Worm (Caenorhabditis elegans): ENCODE data around the gene C25H3.14.

The C25H3.14 gene

ce11 chrII:5727707-5728106, 32.8 kb downstream of the C25H3.14 start, which contains the start of gene rab-3:
Gene rab-3, minus strand, starts transcription at chrII:5727853.
- TF ChIP-seq nhr-129 (tag; optimal IDR thresholded peaks at IDR 0.05) (no peak), R02D3.7 (tag; optimal IDR thresholded peaks at IDR 0.05) (no peak), nhr-77 (tag; optimal IDR thresholded peaks at IDR 0.05) (no peak), zag-1 (tag; optimal IDR thresholded peaks at IDR 0.05) (no peak), alr-1 (tag; optimal IDR thresholded peaks at IDR 0.05) (no peak), mdl-1 (tag; optimal IDR thresholded peaks at IDR 0.05) (no peak), lin-39 (tag; optimal IDR thresholded peaks at IDR 0.05) (no peak), C34F6.9 (tag; optimal IDR thresholded peaks at IDR 0.05) (peak; percentile 10)

DNA sequence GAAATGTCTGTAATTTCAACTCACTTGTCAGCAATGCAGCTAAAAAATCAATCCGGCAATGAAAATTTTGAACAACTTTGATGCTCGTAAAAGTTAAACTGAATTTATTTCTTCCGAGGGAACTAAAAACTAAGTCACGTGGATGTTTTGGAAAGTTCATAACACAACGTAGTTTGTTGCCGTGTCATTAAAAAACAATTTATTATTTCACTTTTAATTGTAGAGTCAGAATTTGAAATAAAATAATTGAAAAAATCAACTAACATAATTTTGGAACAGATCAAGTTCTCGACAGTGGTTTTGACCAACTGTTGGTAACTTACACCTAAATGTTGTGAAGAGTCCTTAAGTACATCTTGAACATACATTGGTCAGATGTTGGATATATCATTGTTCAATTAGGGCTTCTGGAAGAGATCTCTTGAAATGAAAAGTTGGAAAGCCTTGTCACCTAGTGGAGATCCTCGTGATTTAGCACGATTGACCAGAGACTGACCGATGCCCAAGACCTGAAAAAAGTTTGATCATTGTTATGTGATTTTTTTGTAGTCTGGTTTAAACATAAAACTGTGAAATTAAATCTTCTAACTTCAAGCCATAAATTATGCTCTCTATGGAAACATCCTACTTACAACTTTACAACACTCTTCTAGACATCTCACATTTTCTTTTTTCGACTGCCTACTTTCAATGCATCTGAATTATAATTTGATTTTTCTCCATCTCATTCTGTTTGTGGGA, 35.6 kb downstream of the C25H3.14 start, which contains the start of the genes C18A3.7 and C18A3.11:
Gene C18A3.7 (minus strand): TSS at position 101 of the 741 bp plus-strand sequence.
Gene C18A3.11 (plus strand): TSS at position 691 of the 741 bp plus-strand sequence.
- TF ChIP-seq sma-9 (GFP tag; optimal IDR thresholded peaks at IDR 0.05), result no peak
- TF ChIP-seq sma-9 (tag; optimal IDR thresholded peaks at IDR 0.05), result no peak
- no peak for TF ChIP-seq alr-1 (tag; optimal IDR thresholded peaks at IDR 0.05)
- TF ChIP-seq sem-4 (tag; optimal IDR thresholded peaks at IDR 0.05), result no peak
- TF ChIP-seq aly-2 (tag; optimal IDR thresholded peaks at IDR 0.05), result no peak
- TF ChIP-seq peb-1 (tag; optimal IDR thresholded peaks at IDR 0.05), result no peak

DNA sequence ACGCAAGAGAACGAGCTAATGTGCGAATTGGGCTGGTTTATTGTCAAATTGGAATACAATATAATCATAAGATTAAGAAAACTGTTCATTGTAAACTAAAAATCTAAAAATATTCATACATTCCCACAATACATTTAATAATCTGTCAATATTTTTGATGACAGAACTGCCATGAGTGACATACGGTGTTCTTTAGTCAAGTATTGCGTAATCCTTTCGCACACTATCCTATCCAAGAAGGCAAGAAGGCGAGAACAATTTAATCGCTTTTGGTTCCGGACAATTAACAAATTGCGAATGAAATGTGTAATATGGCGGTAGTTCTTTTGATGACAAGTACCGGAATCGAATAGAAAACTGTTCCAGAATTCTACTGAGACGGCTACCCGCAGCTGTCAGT, 40.0 kb downstream of the C25H3.14 start:
- TF ChIP-seq C34F6.9 (tag; optimal IDR thresholded peaks at IDR 0.05) (no peak), ceh-16 (tag; optimal IDR thresholded peaks at IDR 0.05) (no peak), lsy-2 (tag; optimal IDR thresholded peaks at IDR 0.05) (no peak), peb-1 (tag; optimal IDR thresholded peaks at IDR 0.05) (no peak), R02D3.7 (tag; optimal IDR thresholded peaks at IDR 0.05) (no peak), nhr-11 (tag; optimal IDR thresholded peaks at IDR 0.05) (no peak), ceh-82 (tag; optimal IDR thresholded peaks at IDR 0.05) (no peak), elt-3 (tag; optimal IDR thresholded peaks at IDR 0.05) (no peak), ZK546.5 (tag; optimal IDR thresholded peaks at IDR 0.05) (no peak)

DNA sequence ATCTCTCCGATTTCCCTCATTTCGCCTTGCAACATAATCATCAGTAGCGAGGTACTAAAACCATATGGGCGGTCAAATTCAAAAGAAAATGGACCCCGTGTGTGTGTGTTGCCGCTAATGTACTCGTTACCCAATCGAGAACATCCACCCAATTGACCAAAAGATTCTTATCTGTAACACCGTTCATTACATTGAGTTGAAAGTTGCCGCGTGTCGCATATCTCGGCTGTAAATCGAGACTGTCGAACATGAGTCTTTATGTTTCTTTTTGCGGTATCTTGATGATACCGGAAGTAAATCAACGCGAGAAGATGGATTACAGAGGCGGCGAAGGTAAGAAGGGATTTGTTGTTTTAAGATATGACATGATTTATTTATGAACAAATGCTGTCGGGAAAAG, 40.8 kb downstream of the C25H3.14 start:
- no peak for TF ChIP-seq unc-62 (GFP tag; optimal IDR thresholded peaks at IDR 0.05)
- no peak for TF ChIP-seq sem-4 (tag; optimal IDR thresholded peaks at IDR 0.05)
- TF ChIP-seq nhr-12 (tag; optimal IDR thresholded peaks at IDR 0.05), result no peak
- no peak for TF ChIP-seq mbf-1 (tag; optimal IDR thresholded peaks at IDR 0.05)
- TF ChIP-seq nhr-23 (tag; optimal IDR thresholded peaks at IDR 0.05), result no peak
- TF ChIP-seq alr-1 (tag; optimal IDR thresholded peaks at IDR 0.05), result no peak
- no peak for TF ChIP-seq nhr-237 (tag; optimal IDR thresholded peaks at IDR 0.05)
- no peak for TF ChIP-seq snpc-4 (tag; optimal IDR thresholded peaks at IDR 0.05)
- no peak for TF ChIP-seq skn-1 (tag; optimal IDR thresholded peaks at IDR 0.05)
- TF ChIP-seq ceh-16 (tag; optimal IDR thresholded peaks at IDR 0.05), result peak; percentile 94
- no peak for TF ChIP-seq nhr-11 (tag; optimal IDR thresholded peaks at IDR 0.05)
- no peak for TF ChIP-seq dmd-4 (tag; optimal IDR thresholded peaks at IDR 0.05)
- TF ChIP-seq elt-1 (tag; optimal IDR thresholded peaks at IDR 0.05), result peak; percentile 20
- no peak for TF ChIP-seq mab-5 (tag; optimal IDR thresholded peaks at IDR 0.05)
- TF ChIP-seq nhr-129 (tag; optimal IDR thresholded peaks at IDR 0.05), result no peak

- TF ChIP-seq nhr-237 (tag; optimal IDR thresholded peaks at IDR 0.05), result no peak
- TF ChIP-seq C34F6.9 (tag; optimal IDR thresholded peaks at IDR 0.05), result no peak
- no peak for TF ChIP-seq mbf-1 (tag; optimal IDR thresholded peaks at IDR 0.05)
- TF ChIP-seq unc-55 (GFP tag; optimal IDR thresholded peaks at IDR 0.05), result no peak
- TF ChIP-seq crh-2 (tag; optimal IDR thresholded peaks at IDR 0.05), result no peak
- no peak for TF ChIP-seq gmeb-1 (tag; optimal IDR thresholded peaks at IDR 0.05)
- no peak for TF ChIP-seq sma-3 (GFP tag; optimal IDR thresholded peaks at IDR 0.05)
- TF ChIP-seq egl-27 (tag; optimal IDR thresholded peaks at IDR 0.05), result no peak
- TF ChIP-seq ZK546.5 (tag; optimal IDR thresholded peaks at IDR 0.05), result no peak
- no peak for TF ChIP-seq ztf-1 (GFP tag; conservative IDR thresholded peaks at IDR 0.05)
- TF ChIP-seq blmp-1 (tag; optimal IDR thresholded peaks at IDR 0.05; ENCODE audit: insufficient read depth), result no peak
- no peak for TF ChIP-seq fos-1 (tag; optimal IDR thresholded peaks at IDR 0.05)
- TF ChIP-seq sem-4 (tag; optimal IDR thresholded peaks at IDR 0.05), result no peak
- no peak for TF ChIP-seq ceh-82 (tag; optimal IDR thresholded peaks at IDR 0.05)
Measured at ce11 chrII:5736599-5736998, 41.7 kb downstream of the C25H3.14 start.
